Fruit fly (Drosophila melanogaster): Measurements from ENCODE around the gene mbt.

DNA sequence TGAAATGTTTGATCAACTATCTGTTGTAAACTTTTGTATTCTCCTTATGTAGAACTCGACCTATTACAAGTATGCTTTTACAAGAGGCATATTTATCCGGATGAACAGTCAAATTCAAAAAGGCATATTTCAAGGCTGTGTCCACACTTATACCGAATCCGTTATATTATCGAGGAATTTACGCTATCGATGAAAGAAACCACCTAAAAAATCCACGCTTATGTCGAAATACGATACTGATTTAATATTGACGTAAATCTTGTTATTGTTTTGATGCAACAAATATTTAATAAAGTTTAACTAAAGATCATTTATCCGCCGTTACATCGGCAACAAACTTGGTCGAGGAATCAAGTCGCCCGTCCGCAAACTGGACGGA, 22.8 kb upstream of the mbt start, which contains the start of gene CG13014:
- no peak for TF ChIP-seq Dll (optimal IDR thresholded peaks at IDR 0.05)
- TF ChIP-seq psq (optimal IDR thresholded peaks at IDR 0.05): no peak
- TF ChIP-seq EcR (GFP tag; optimal IDR thresholded peaks at IDR 0.05): no peak
- no peak for TF ChIP-seq pan (optimal IDR thresholded peaks at IDR 0.05)

All from whole organism.